Fruit fly (Drosophila melanogaster) whole organism, prepupa: ENCODE measurements around the gene CG34278.

ENCODE experiments used
- Blimp-1 ChIP-seq: fragments of 200-800 bp; sonication (Bioruptor generic); optimal IDR thresholded peaks from 3 replicates; lab custom pipeline; 2017; ENCODE audit warnings: missing biosample characterization, missing genetic modification characterization, mild to moderate bottlenecking, moderate library complexity, missing genetic modification reagents
- CG10631 ChIP-seq: fragments of 200-800 bp; sonication (Bioruptor generic); optimal IDR thresholded peaks from 2 replicates; lab custom pipeline; 2016; ENCODE audit warnings: missing biosample characterization, missing genetic modification characterization
- CG11294 ChIP-seq: fragments of 200-800 bp; sonication (Bioruptor generic); IDR thresholded peaks from 2 replicates; pipeline ENCODE4 v1.3.6; 2022; ENCODE audit warnings: missing biosample characterization, missing genetic modification characterization
- CG11762 ChIP-seq: fragments of 200-800 bp; sonication (Bioruptor generic); optimal IDR thresholded peaks from 3 replicates; lab custom pipeline; 2016; ENCODE audit warnings: missing biosample characterization, missing genetic modification characterization; ENCODE audit not compliant: insufficient read depth
- CG11902 ChIP-seq: fragments of 200-800 bp; sonication (Bioruptor generic); optimal IDR thresholded peaks from 3 replicates; lab custom pipeline; 2016; ENCODE audit warnings: missing biosample characterization, missing genetic modification characterization
- CG15336 ChIP-seq: fragments of 200-800 bp; sonication (Bioruptor generic); IDR thresholded peaks from 2 replicates; pipeline ENCODE4 v1.3.6; 2022; ENCODE audit warnings: missing biosample characterization, missing genetic modification characterization
- CG1621 ChIP-seq: fragments of 200-800 bp; sonication (Bioruptor generic); optimal IDR thresholded peaks from 3 replicates; lab custom pipeline; 2018; ENCODE audit warnings: missing biosample characterization, mild to moderate bottlenecking, missing genetic modification characterization
- CG16779 ChIP-seq: fragments of 200-800 bp; sonication (Bioruptor generic); optimal IDR thresholded peaks from 3 replicates; lab custom pipeline; 2017; ENCODE audit warnings: missing biosample characterization, mild to moderate bottlenecking, missing genetic modification characterization
- CG3032 ChIP-seq: fragments of 200-800 bp; optimal IDR thresholded peaks from 2 replicates; lab custom pipeline; 2019; ENCODE audit warnings: missing biosample characterization, mild to moderate bottlenecking, missing genetic modification characterization, moderate library complexity
- CG31627 ChIP-seq: fragments of 200-800 bp; sonication (Bioruptor generic); optimal IDR thresholded peaks from 3 replicates; lab custom pipeline; 2016; ENCODE audit warnings: missing biosample characterization, missing genetic modification characterization
- CG32006 ChIP-seq: fragments of 200-800 bp; sonication (Bioruptor generic); optimal IDR thresholded peaks from 3 replicates; lab custom pipeline; 2017; ENCODE audit warnings: missing biosample characterization, mild to moderate bottlenecking, missing genetic modification characterization
- CG34406 ChIP-seq: fragments of 200-800 bp; sonication (Bioruptor generic); optimal IDR thresholded peaks from 3 replicates; lab custom pipeline; 2016; ENCODE audit warnings: missing biosample characterization, missing genetic modification characterization
- CG3919 ChIP-seq: fragments of 200-800 bp; sonication (Bioruptor generic); optimal IDR thresholded peaks from 3 replicates; lab custom pipeline; 2016; ENCODE audit warnings: missing biosample characterization, missing genetic modification characterization
- CG4318 ChIP-seq: fragments of 200-800 bp; sonication (Bioruptor generic); optimal IDR thresholded peaks from 3 replicates; lab custom pipeline; 2017; ENCODE audit warnings: missing biosample characterization, mild to moderate bottlenecking, missing genetic modification characterization
- CG6276 ChIP-seq: fragments of 200-800 bp; sonication (Bioruptor generic); optimal IDR thresholded peaks from 2 replicates; lab custom pipeline; 2017; ENCODE audit warnings: missing biosample characterization, mild to moderate bottlenecking, missing genetic modification characterization
- CG6792 ChIP-seq: fragments of 200-800 bp; sonication (Bioruptor generic); optimal IDR thresholded peaks from 3 replicates; lab custom pipeline; 2016; ENCODE audit warnings: missing biosample characterization, missing genetic modification characterization
- CG6808 ChIP-seq: fragments of 200-800 bp; sonication (Bioruptor generic); optimal IDR thresholded peaks from 3 replicates; lab custom pipeline; 2017; ENCODE audit warnings: missing biosample characterization, missing genetic modification characterization, mild to moderate bottlenecking, moderate library complexity, missing genetic modification reagents
- CG6854 ChIP-seq: fragments of 200-800 bp; sonication (Bioruptor generic); optimal IDR thresholded peaks from 2 replicates; lab custom pipeline; 2017; ENCODE audit warnings: missing biosample characterization, mild to moderate bottlenecking, missing genetic modification characterization
- CG8119 ChIP-seq: fragments of 200-800 bp; sonication (Bioruptor generic); IDR thresholded peaks from 3 replicates; pipeline ENCODE4 v1.3.6; 2022; ENCODE audit warnings: missing biosample characterization, missing genetic modification characterization
- CG8319 ChIP-seq: fragments of 200-800 bp; sonication (Bioruptor generic); optimal IDR thresholded peaks from 3 replicates; lab custom pipeline; 2016; ENCODE audit warnings: missing biosample characterization, missing genetic modification characterization
- CG9139 ChIP-seq: fragments of 200-800 bp; sonication (Bioruptor generic); optimal IDR thresholded peaks from 3 replicates; lab custom pipeline; 2017; ENCODE audit warnings: missing biosample characterization, mild to moderate bottlenecking, missing genetic modification characterization
- Eip75B ChIP-seq: fragments of 200-800 bp; sonication (Bioruptor generic); optimal IDR thresholded peaks from 3 replicates; lab custom pipeline; 2016; ENCODE audit warnings: missing biosample characterization, missing genetic modification characterization
- Eip78C ChIP-seq: fragments of 200-800 bp; sonication (Bioruptor generic); peaks from one replicate; lab custom pipeline; 2016; ENCODE audit warnings: missing biosample characterization, missing genetic modification characterization
- Eip93F ChIP-seq: fragments of 200-800 bp; sonication (Bioruptor generic); optimal IDR thresholded peaks from 2 replicates; lab custom pipeline; 2016; ENCODE audit warnings: missing biosample characterization, mild to moderate bottlenecking, missing genetic modification characterization
- Gug ChIP-seq: fragments of 200-800 bp; sonication (Bioruptor generic); IDR thresholded peaks from 2 replicates; pipeline ENCODE4 v1.3.6; 2022; ENCODE audit warnings: missing biosample characterization, missing genetic modification characterization
- Hr38 ChIP-seq: sonication (Bioruptor generic); optimal IDR thresholded peaks from 2 replicates; lab custom pipeline; 2016; ENCODE audit warnings: missing biosample characterization, missing genetic modification characterization
- Hr39 ChIP-seq: fragments of 200-800 bp; sonication (Bioruptor generic); optimal IDR thresholded peaks from 2 replicates; lab custom pipeline; 2016; ENCODE audit warnings: missing biosample characterization, missing genetic modification characterization
- Hr4 ChIP-seq: fragments of 200-800 bp; sonication (Bioruptor generic); optimal IDR thresholded peaks from 3 replicates; lab custom pipeline; 2016; ENCODE audit warnings: missing biosample characterization, missing genetic modification characterization
- Met ChIP-seq: fragments of 200-800 bp; sonication (Bioruptor generic); optimal IDR thresholded peaks from 3 replicates; lab custom pipeline; 2016; ENCODE audit warnings: missing biosample characterization, missing genetic modification characterization
- Smox ChIP-seq: fragments of 200-800 bp; sonication (Bioruptor generic); optimal IDR thresholded peaks from 3 replicates; lab custom pipeline; 2016; ENCODE audit warnings: missing biosample characterization, missing genetic modification characterization
- Sox102F ChIP-seq: fragments of 200-800 bp; sonication (Bioruptor generic); optimal IDR thresholded peaks from 2 replicates; lab custom pipeline; 2016; ENCODE audit warnings: missing biosample characterization, mild to moderate bottlenecking, missing genetic modification characterization
- Sox14 ChIP-seq: fragments of 200-800 bp; sonication (Bioruptor generic); optimal IDR thresholded peaks from 3 replicates; lab custom pipeline; 2016; ENCODE audit warnings: missing biosample characterization, missing genetic modification characterization
- Sox15 ChIP-seq: fragments of 200-800 bp; sonication (Bioruptor generic); optimal IDR thresholded peaks from 3 replicates; lab custom pipeline; 2016; ENCODE audit warnings: missing biosample characterization, missing genetic modification characterization
- achi ChIP-seq: fragments of 200-800 bp; sonication (Bioruptor generic); optimal IDR thresholded peaks from 3 replicates; lab custom pipeline; 2016; ENCODE audit warnings: missing biosample characterization, missing genetic modification characterization
- acj6 ChIP-seq: fragments of 200-800 bp; sonication (Bioruptor generic); optimal IDR thresholded peaks from 3 replicates; lab custom pipeline; 2016; ENCODE audit warnings: missing biosample characterization, missing genetic modification characterization
- cyc ChIP-seq: fragments of 200-800 bp; sonication (Bioruptor generic); optimal IDR thresholded peaks from 3 replicates; lab custom pipeline; 2016; ENCODE audit warnings: missing biosample characterization, missing genetic modification characterization
- dac ChIP-seq: fragments of 200-800 bp; sonication (Bioruptor generic); optimal IDR thresholded peaks from 2 replicates; lab custom pipeline; 2017; ENCODE audit warnings: missing biosample characterization, mild to moderate bottlenecking, missing genetic modification characterization
- dsx ChIP-seq: fragments of 200-800 bp; optimal IDR thresholded peaks from 3 replicates; lab custom pipeline; 2019; ENCODE audit warnings: missing biosample characterization, mild to moderate bottlenecking, missing genetic modification characterization, moderate library complexity; ENCODE audit not compliant: poor library complexity, severe bottlenecking
- fd59A ChIP-seq: fragments of 200-800 bp; sonication (Bioruptor generic); optimal IDR thresholded peaks from 2 replicates; lab custom pipeline; 2017; ENCODE audit warnings: missing biosample characterization, mild to moderate bottlenecking, missing genetic modification characterization, missing genetic modification reagents
- fkh ChIP-seq: fragments of 200-800 bp; sonication (Bioruptor generic); optimal IDR thresholded peaks from 3 replicates; lab custom pipeline; 2017; ENCODE audit warnings: missing biosample characterization, mild to moderate bottlenecking, missing genetic modification characterization, moderate library complexity
- lz ChIP-seq: fragments of 200-800 bp; sonication (Bioruptor generic); optimal IDR thresholded peaks from 3 replicates; lab custom pipeline; 2016; ENCODE audit warnings: missing biosample characterization, missing genetic modification characterization
- pdm3 ChIP-seq: fragments of 200-800 bp; sonication (Bioruptor generic); optimal IDR thresholded peaks from 3 replicates; lab custom pipeline; 2016; ENCODE audit warnings: missing biosample characterization, missing genetic modification characterization
- salr ChIP-seq, 2 experiments: fragments of 200-800 bp; sonication (Bioruptor generic); optimal IDR thresholded peaks; 3 replicates each; lab custom pipeline; 2016 to 2018; ENCODE audit warnings: missing biosample characterization in 2 of 2, missing genetic modification characterization in 2 of 2, mild to moderate bottlenecking in 1 of 2
- ss ChIP-seq, 2 experiments: fragments of 200-800 bp; sonication (Bioruptor generic); optimal IDR thresholded peaks; 2 replicates in 1 of 2; 3 replicates in 1 of 2; lab custom pipeline; 2017 to 2018; ENCODE audit warnings: mild to moderate bottlenecking in 2 of 2, missing biosample characterization in 2 of 2, missing genetic modification characterization in 2 of 2, moderate library complexity in 1 of 2
- topi ChIP-seq: fragments of 200-800 bp; sonication (Bioruptor generic); optimal IDR thresholded peaks from 3 replicates; lab custom pipeline; 2016; ENCODE audit warnings: missing biosample characterization, missing genetic modification characterization

CG34278 gene

DNA sequence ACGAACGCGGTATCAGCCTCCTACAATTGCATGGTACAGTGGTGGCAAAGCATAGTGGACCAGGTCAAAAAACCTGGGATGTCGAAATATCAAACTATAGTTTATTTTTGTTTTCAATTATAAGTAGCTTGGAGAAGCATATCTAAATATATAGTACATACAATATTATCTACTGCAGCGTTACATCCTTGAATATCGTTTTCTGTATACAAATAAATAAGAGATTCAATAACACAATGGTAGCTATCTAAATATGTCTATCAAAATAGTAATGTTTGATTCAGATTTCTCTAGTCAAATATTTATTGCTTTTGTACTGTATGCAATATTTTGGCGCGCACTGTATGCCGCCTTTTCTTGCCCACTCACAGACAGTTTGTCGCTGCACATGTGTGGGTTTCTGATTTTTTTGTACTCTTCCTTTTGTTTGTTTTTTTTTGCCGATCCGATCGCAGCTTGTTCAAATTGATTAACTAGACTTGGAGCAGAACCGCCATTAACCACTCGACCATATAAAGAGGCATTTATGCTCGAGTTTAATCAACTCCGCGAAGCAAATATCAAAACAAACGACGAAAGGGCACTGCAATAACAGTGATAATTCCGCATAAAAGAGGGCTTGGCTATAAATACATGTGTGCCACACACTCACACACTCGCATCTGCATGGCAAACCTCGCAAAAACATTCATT, 39.5 kb upstream of the CG34278 start (continued):
- TF ChIP-seq fd59A (GFP tag; lab: Kevin White, UChicago) (peak; percentile 97), Sox102F (GFP tag; lab: Kevin White, UChicago) (peak; percentile 95), CG8319 (peak; percentile 96), CG11902 (GFP tag; lab: Kevin White, UChicago) (peak; percentile 91), CG3032 (tag; lab: Kevin White, UChicago) (peak; percentile 98), Sox14 (GFP tag; lab: Kevin White, UChicago) (peak; percentile 97), Eip75B (GFP tag; lab: Kevin White, UChicago) (peak; percentile 98), CG6854 (GFP tag; lab: Kevin White, UChicago) (peak; percentile 91), dac (GFP tag; lab: Kevin White, UChicago) (peak; percentile 94), CG6808 (peak; percentile 98), CG11762 (GFP tag; lab: Kevin White, UChicago) (peak; percentile 99), lz (GFP tag; lab: Kevin White, UChicago) (peak; percentile 97), Hr38 (GFP tag; lab: Kevin White, UChicago) (peak; percentile 48), Eip78C (peak; percentile 100), CG10631 (peak; percentile 97), CG34406 (GFP tag; lab: Kevin White, UChicago) (peak; percentile 98), CG11294 (peak; percentile 93), CG4318 (GFP tag; lab: Kevin White, UChicago) (peak; percentile 95)

dm6 chr3R:17081359-17081935, 38.8 kb upstream of the CG34278 start:
- TF ChIP-seq CG16779, result no peak
- TF ChIP-seq CG8319, result no peak
- TF ChIP-seq Hr39, result no peak
- TF ChIP-seq Eip75B (GFP tag; lab: Kevin White, UChicago), result peak; percentile 62
- TF ChIP-seq Hr38 (GFP tag; lab: Kevin White, UChicago), result no peak
- no peak for TF ChIP-seq CG6276 (GFP tag; lab: Kevin White, UChicago)
- TF ChIP-seq CG11762 (GFP tag; lab: Kevin White, UChicago), result peak; percentile 61
- TF ChIP-seq achi (GFP tag; lab: Kevin White, UChicago), result no peak
- TF ChIP-seq topi (GFP tag; lab: Kevin White, UChicago), result no peak
- TF ChIP-seq Eip93F (GFP tag; lab: Kevin White, UChicago), result no peak
- TF ChIP-seq dsx (GFP tag; lab: Kevin White, UChicago), result peak; percentile 75
- peak in 1 of 2 experiments; percentile 56 for TF ChIP-seq ss (GFP tag; optimal IDR thresholded peaks at IDR 0.05; lab: Kevin White, UChicago)
- TF ChIP-seq pdm3 (GFP tag; lab: Kevin White, UChicago), result no peak
- peak; percentile 74 for TF ChIP-seq acj6
- TF ChIP-seq Blimp-1, result no peak
- no peak for TF ChIP-seq fkh (GFP tag; lab: Kevin White, UChicago)
- TF ChIP-seq CG1621 (tag; lab: Kevin White, UChicago), result peak; percentile 23
- TF ChIP-seq dac (GFP tag; lab: Kevin White, UChicago), result peak; percentile 49
- TF ChIP-seq CG15336 (GFP tag; lab: Robert Waterston, UW), result peak; percentile 92
- peak; percentile 39 for TF ChIP-seq cyc (GFP tag; lab: Kevin White, UChicago)
- no peak for TF ChIP-seq Met
- TF ChIP-seq lz (GFP tag; lab: Kevin White, UChicago), result peak; percentile 30
- TF ChIP-seq Sox102F (GFP tag; lab: Kevin White, UChicago), result no peak
- peak; percentile 95 for TF ChIP-seq Eip78C
- no peak for TF ChIP-seq Sox15 (GFP tag; lab: Kevin White, UChicago)
- peak in 1 of 2 experiments; percentile 92 for TF ChIP-seq salr (GFP tag; optimal IDR thresholded peaks at IDR 0.05; lab: Kevin White, UChicago)
- TF ChIP-seq CG4318 (GFP tag; lab: Kevin White, UChicago), result no peak
- no peak for TF ChIP-seq CG31627 (GFP tag; lab: Kevin White, UChicago)
- TF ChIP-seq Gug (GFP tag; lab: Robert Waterston, UW), result peak; percentile 85
- peak; percentile 75 for TF ChIP-seq CG3919
- TF ChIP-seq CG6792, result peak; percentile 41
- TF ChIP-seq Hr4, result peak; percentile 92
- TF ChIP-seq CG11902 (GFP tag; lab: Kevin White, UChicago), result no peak
- peak; percentile 73 for TF ChIP-seq CG6808
- peak; percentile 94 for TF ChIP-seq CG32006 (GFP tag; lab: Kevin White, UChicago)
- TF ChIP-seq Smox (GFP tag; lab: Kevin White, UChicago), result no peak
- TF ChIP-seq CG34406 (GFP tag; lab: Kevin White, UChicago), result peak; percentile 58
- no peak for TF ChIP-seq CG6854 (GFP tag; lab: Kevin White, UChicago)
- no peak for TF ChIP-seq CG9139
- peak; percentile 92 for TF ChIP-seq CG8119 (GFP tag; lab: Robert Waterston, UW)
